Fruit fly (Drosophila melanogaster) whole organism, wandering third instar larva: Measurements from ENCODE around the gene CG9801.
A peak's percentile ranks its signal among the peaks of the same experiment; 100 is the strongest.

Experiments used
- Abd-B ChIP-seq: fragments of >200 bp; optimal IDR thresholded peaks from 2 replicates; lab custom pipeline; 2017; ENCODE audit warnings: missing biosample characterization, missing genetic modification characterization
- CG32264 ChIP-seq: fragments of 200-800 bp; sonication (Bioruptor generic); optimal IDR thresholded peaks from 2 replicates; lab custom pipeline; 2016; ENCODE audit warnings: missing biosample characterization, missing genetic modification characterization
- CG9705 ChIP-seq: fragments of 200-800 bp; sonication (Bioruptor generic); optimal IDR thresholded peaks from 2 replicates; lab custom pipeline; 2018; ENCODE audit warnings: missing biosample characterization, mild to moderate bottlenecking, missing genetic modification characterization
- CrebA ChIP-seq: fragments of 200-800 bp; sonication (Bioruptor generic); optimal IDR thresholded peaks from 2 replicates; lab custom pipeline; 2016; ENCODE audit warnings: missing biosample characterization, mild to moderate bottlenecking, missing genetic modification characterization, borderline replicate concordance
- Dfd ChIP-seq: fragments of >200 bp; optimal IDR thresholded peaks from 2 replicates; lab custom pipeline; 2017; ENCODE audit warnings: missing biosample characterization, missing genetic modification characterization
- Dif ChIP-seq: fragments of 200-275, 200-300 bp; sonication (Bioruptor generic); optimal IDR thresholded peaks from 2 replicates; lab custom pipeline; 2018; ENCODE audit warnings: missing biosample characterization, missing genetic modification characterization; ENCODE audit not compliant: partially characterized antibody
- GATAd ChIP-seq: sonication (Bioruptor generic); optimal IDR thresholded peaks from 2 replicates; lab custom pipeline; 2016; ENCODE audit warnings: missing biosample characterization, missing genetic modification characterization
- HLH106 ChIP-seq: fragments of 200-800 bp; optimal IDR thresholded peaks from 3 replicates; lab custom pipeline; 2019; ENCODE audit warnings: missing biosample characterization, mild to moderate bottlenecking, missing genetic modification characterization, moderate library complexity
- Hnf4 ChIP-seq: fragments of 200-800 bp; sonication (Bioruptor generic); optimal IDR thresholded peaks from 2 replicates; lab custom pipeline; 2016; ENCODE audit warnings: missing biosample characterization, mild to moderate bottlenecking, missing genetic modification characterization
- Hr78 ChIP-seq: fragments of >200 bp; optimal IDR thresholded peaks from 2 replicates; lab custom pipeline; 2017; ENCODE audit warnings: missing biosample characterization, missing genetic modification characterization
- Hr83 ChIP-seq: fragments of 200-300 bp; sonication (Bioruptor generic); optimal IDR thresholded peaks from 2 replicates; lab custom pipeline; 2016; ENCODE audit warnings: missing biosample characterization, mild to moderate bottlenecking, missing genetic modification characterization, moderate library complexity; ENCODE audit not compliant: poor library complexity, severe bottlenecking
- Jra ChIP-seq: sonication (Bioruptor generic); optimal IDR thresholded peaks from 2 replicates; lab custom pipeline; 2016; ENCODE audit warnings: missing biosample characterization, missing genetic modification characterization
- Mio ChIP-seq: sonication (Bioruptor generic); optimal IDR thresholded peaks from 2 replicates; lab custom pipeline; 2016; ENCODE audit warnings: missing biosample characterization, missing genetic modification characterization
- Myc ChIP-seq: fragments of >200 bp; optimal IDR thresholded peaks from 2 replicates; lab custom pipeline; 2017
- N ChIP-seq: fragments of >200 bp; optimal IDR thresholded peaks from 2 replicates; lab custom pipeline; 2018; ENCODE audit warnings: missing biosample characterization, missing external identifiers, missing genetic modification characterization
- OdsH ChIP-seq: fragments of 200-800 bp; sonication (Bioruptor generic); optimal IDR thresholded peaks from 2 replicates; lab custom pipeline; 2016; ENCODE audit warnings: missing biosample characterization, mild to moderate bottlenecking, missing genetic modification characterization
- Rel ChIP-seq, 2 experiments: fragments of 200-800 bp; sonication (Bioruptor generic) in 1 of 2; optimal IDR thresholded peaks; 2 replicates in 1 of 2; 3 replicates in 1 of 2; lab custom pipeline; 2016 to 2019; ENCODE audit warnings: mild to moderate bottlenecking in 2 of 2, missing biosample characterization in 2 of 2, missing genetic modification characterization in 2 of 2, moderate library complexity in 1 of 2
- Sp1 ChIP-seq: fragments of 200-800 bp; sonication (Bioruptor generic); optimal IDR thresholded peaks from 3 replicates; lab custom pipeline; 2019; ENCODE audit warnings: missing biosample characterization, mild to moderate bottlenecking, missing genetic modification characterization, moderate library complexity
- Vsx2 ChIP-seq: fragments of 200-300, 225-300 bp; sonication (Bioruptor generic); optimal IDR thresholded peaks from 2 replicates; lab custom pipeline; 2018; ENCODE audit warnings: missing biosample characterization, missing genetic modification characterization; ENCODE audit not compliant: partially characterized antibody
- br ChIP-seq: fragments of 200-800 bp; sonication (Bioruptor generic); optimal IDR thresholded peaks from 2 replicates; lab custom pipeline; 2016; ENCODE audit warnings: missing biosample characterization, missing genetic modification characterization
- brk ChIP-seq: fragments of 200-800 bp; sonication (Bioruptor generic); optimal IDR thresholded peaks from 2 replicates; lab custom pipeline; 2016; ENCODE audit warnings: missing biosample characterization, mild to moderate bottlenecking, missing genetic modification characterization
- dl ChIP-seq, 2 experiments: fragments of 175-275, 200-275 bp in 1 of 2; fragments of 200-275 bp in 1 of 2; sonication (Bioruptor generic); optimal IDR thresholded peaks; lab custom pipeline; 2018; ENCODE audit warnings: mild to moderate bottlenecking in 2 of 2, missing biosample characterization in 2 of 2, missing genetic modification characterization in 2 of 2, moderate library complexity in 2 of 2; ENCODE audit not compliant: partially characterized antibody in 2 of 2, insufficient read depth in 1 of 2
- dmrt93B ChIP-seq: fragments of 200-800 bp; sonication (Bioruptor generic); optimal IDR thresholded peaks from 2 replicates; lab custom pipeline; 2018; ENCODE audit warnings: missing biosample characterization, mild to moderate bottlenecking, missing genetic modification characterization
- dsf ChIP-seq: sonication (Bioruptor generic); optimal IDR thresholded peaks from 2 replicates; lab custom pipeline; 2016; ENCODE audit warnings: missing biosample characterization, missing genetic modification characterization, borderline replicate concordance
- ey ChIP-seq: fragments of 200-800 bp; sonication (Bioruptor generic); optimal IDR thresholded peaks from 2 replicates; lab custom pipeline; 2016; ENCODE audit warnings: missing biosample characterization, missing genetic modification characterization
- foxo ChIP-seq, 2 experiments: fragments of 200-800 bp; sonication (Bioruptor generic); optimal IDR thresholded peaks; 2 replicates in 1 of 2; 3 replicates in 1 of 2; lab custom pipeline; 2016 to 2017; ENCODE audit warnings: missing biosample characterization in 2 of 2, missing genetic modification characterization in 2 of 2
- fru ChIP-seq: fragments of 200-800 bp; sonication (Bioruptor generic); optimal IDR thresholded peaks from 3 replicates; lab custom pipeline; 2016; ENCODE audit warnings: missing biosample characterization, mild to moderate bottlenecking, missing genetic modification characterization
- h ChIP-seq: fragments of 200-800 bp; sonication (Bioruptor generic); optimal IDR thresholded peaks from 3 replicates; lab custom pipeline; 2016; ENCODE audit warnings: missing biosample characterization, mild to moderate bottlenecking, missing genetic modification characterization
- jim ChIP-seq: fragments of 175-275, 200-325 bp; sonication (Bioruptor generic); optimal IDR thresholded peaks from 2 replicates; lab custom pipeline; 2016; ENCODE audit warnings: missing biosample characterization, mild to moderate bottlenecking, missing genetic modification characterization
- lola ChIP-seq: fragments of >200 bp; optimal IDR thresholded peaks from 2 replicates; lab custom pipeline; 2017; ENCODE audit warnings: missing biosample characterization, missing genetic modification characterization
- pan ChIP-seq: fragments of >200 bp; optimal IDR thresholded peaks from 2 replicates; lab custom pipeline; 2017
- psq ChIP-seq: fragments of 200-800 bp; sonication (Bioruptor generic); optimal IDR thresholded peaks from 3 replicates; lab custom pipeline; 2017; ENCODE audit warnings: missing biosample characterization, mild to moderate bottlenecking, missing genetic modification characterization, moderate library complexity
- rgr ChIP-seq: fragments of 200-800 bp; sonication (Bioruptor generic); optimal IDR thresholded peaks from 3 replicates; lab custom pipeline; 2016; ENCODE audit warnings: missing biosample characterization, mild to moderate bottlenecking, missing genetic modification characterization
- sage ChIP-seq: fragments of 200-800 bp; sonication (Bioruptor generic); optimal IDR thresholded peaks from 2 replicates; lab custom pipeline; 2016; ENCODE audit warnings: missing biosample characterization, mild to moderate bottlenecking, missing genetic modification characterization
- sv ChIP-seq: fragments of 200-800 bp; sonication (Bioruptor generic); optimal IDR thresholded peaks from 3 replicates; lab custom pipeline; 2016; ENCODE audit warnings: missing biosample characterization, missing genetic modification characterization
- tai ChIP-seq: sonication (Bioruptor generic); optimal IDR thresholded peaks from 2 replicates; lab custom pipeline; 2016; ENCODE audit warnings: missing biosample characterization, missing genetic modification characterization
- usp ChIP-seq: fragments of >200 bp; optimal IDR thresholded peaks from 2 replicates; lab custom pipeline; 2017; ENCODE audit warnings: missing biosample characterization, missing genetic modification characterization
- woc ChIP-seq: sonication (Bioruptor generic); optimal IDR thresholded peaks from 2 replicates; lab custom pipeline; 2016; ENCODE audit warnings: missing biosample characterization, mild to moderate bottlenecking, missing genetic modification characterization

Gene CG9801

DNA sequence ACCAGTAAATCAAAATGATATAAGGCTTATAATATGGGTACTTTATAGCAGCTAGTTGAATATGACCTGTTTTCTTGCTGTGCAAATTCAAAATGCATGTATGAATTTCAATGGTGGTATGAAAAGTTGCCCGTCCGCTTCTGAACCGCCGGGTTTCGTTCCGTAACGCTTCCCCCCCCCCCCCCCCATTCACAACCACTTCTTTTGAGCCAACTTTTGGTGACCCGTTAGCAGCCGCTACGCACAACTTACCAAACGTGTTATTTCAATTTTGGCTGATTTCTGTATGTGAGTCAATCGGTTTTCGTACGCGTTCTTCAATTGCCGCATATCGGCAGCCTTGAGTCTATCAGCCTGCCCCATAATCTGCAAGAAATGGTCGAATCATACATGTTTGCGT, 46.3 kb upstream of the CG9801 start:
- TF ChIP-seq N (GFP tag; lab: Kevin White, UChicago), result no peak
- TF ChIP-seq foxo (GFP tag; optimal IDR thresholded peaks at IDR 0.05; lab: Kevin White, UChicago), result peak in 1 of 2 experiments; percentile 0
- no peak for TF ChIP-seq sv (GFP tag; lab: Kevin White, UChicago)
- no peak for TF ChIP-seq Rel (GFP tag; optimal IDR thresholded peaks at IDR 0.05; lab: Kevin White, UChicago)
- no peak for TF ChIP-seq Rel (tag; optimal IDR thresholded peaks at IDR 0.05; lab: Kevin White, UChicago)
- TF ChIP-seq psq (GFP tag; lab: Kevin White, UChicago), result no peak
- TF ChIP-seq Hr83, result no peak
- TF ChIP-seq Sp1 (GFP tag; lab: Kevin White, UChicago), result no peak

DNA sequence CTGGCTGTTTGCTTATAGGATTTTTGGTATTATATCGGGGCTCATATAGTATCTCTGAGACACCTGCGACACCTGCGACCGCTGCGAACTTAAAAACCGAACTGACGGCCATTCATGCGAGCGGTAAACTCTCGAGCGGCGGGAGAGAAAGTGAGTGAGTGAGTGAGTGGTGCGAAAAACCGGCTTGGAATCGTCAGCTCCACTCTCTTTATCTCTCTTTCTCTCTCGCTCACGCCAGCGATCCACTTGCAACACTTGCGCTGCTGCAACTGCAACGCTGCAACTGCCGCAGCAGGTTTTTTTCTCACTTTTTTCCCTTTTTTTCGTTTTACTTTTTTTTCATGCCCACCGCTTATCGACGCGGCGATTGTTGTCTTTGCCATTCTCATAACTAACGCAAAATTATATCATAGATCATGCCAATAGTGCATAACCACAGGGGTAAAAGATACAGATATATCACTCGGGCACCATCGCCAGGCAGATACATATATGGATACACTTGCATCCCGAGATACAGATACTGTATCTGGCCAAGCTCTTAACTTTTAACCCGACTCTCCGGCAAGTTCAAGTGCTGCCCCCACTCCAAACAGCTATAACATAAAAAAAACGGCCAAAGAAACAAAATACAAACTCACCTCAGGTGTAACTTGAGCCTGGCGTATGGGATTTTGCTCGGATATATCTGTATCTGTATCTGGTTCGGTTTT, 45.1 kb upstream of the CG9801 start:
- peak; percentile 20 for TF ChIP-seq Sp1 (GFP tag; lab: Kevin White, UChicago)
- TF ChIP-seq Dfd (GFP tag; lab: Kevin White, UChicago), result no peak
- TF ChIP-seq Vsx2, result peak; percentile 70
- TF ChIP-seq ey, result no peak
- TF ChIP-seq CG32264, result no peak
- peak in 1 of 2 experiments; percentile 64 for TF ChIP-seq dl (GFP tag; optimal IDR thresholded peaks at IDR 0.05; lab: Kevin White, UChicago; ENCODE audit: insufficient read depth in 1 of 2, partially characterized antibody in 2 of 2)
- peak; percentile 78 for TF ChIP-seq Dif
- no peak for TF ChIP-seq usp (GFP tag; lab: Kevin White, UChicago)
- TF ChIP-seq fru, result no peak

DNA sequence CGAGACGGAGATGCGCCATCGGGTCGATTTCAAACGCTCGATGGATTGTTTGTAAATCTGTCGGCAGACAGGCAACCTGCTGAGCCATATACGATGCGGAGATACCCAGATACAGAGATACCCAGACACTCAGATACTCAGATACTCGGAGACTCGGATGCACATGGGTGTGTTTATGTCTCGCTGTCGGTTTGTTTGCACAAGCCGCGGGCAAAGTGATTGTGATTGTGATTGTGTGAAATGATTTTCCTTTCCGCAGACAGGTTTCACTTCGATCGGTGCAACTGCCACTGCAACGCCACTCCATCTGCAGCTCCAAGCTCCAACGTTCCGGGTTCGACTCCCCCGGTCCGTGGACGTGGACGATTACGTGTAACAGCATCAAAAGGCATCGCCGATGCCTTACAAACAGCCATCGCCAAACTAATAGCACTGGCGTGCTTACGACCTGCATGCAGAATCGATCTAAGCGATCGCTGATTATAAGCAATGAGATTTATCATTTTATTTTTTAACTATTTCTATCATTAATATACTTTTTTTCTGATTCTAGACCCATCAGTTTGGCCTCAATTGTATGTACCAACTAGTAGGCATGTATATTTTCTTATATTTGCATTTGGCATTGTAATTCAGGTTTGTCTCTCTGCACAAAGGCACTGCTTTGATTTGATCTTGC, 41.4 kb upstream of the CG9801 start:
- TF ChIP-seq Myc (lab: Kevin White, UChicago), result no peak
- no peak for TF ChIP-seq Mio (GFP tag; lab: Kevin White, UChicago)
- TF ChIP-seq rgr (GFP tag; lab: Kevin White, UChicago), result peak; percentile 5
- TF ChIP-seq Dif, result no peak
- TF ChIP-seq Hnf4 (GFP tag; lab: Kevin White, UChicago), result no peak
- no peak for TF ChIP-seq pan
- no peak for TF ChIP-seq Rel (GFP tag; optimal IDR thresholded peaks at IDR 0.05; lab: Kevin White, UChicago)
- TF ChIP-seq Rel (tag; optimal IDR thresholded peaks at IDR 0.05; lab: Kevin White, UChicago), result no peak
- TF ChIP-seq dsf (GFP tag; lab: Kevin White, UChicago), result no peak
- TF ChIP-seq jim (GFP tag; lab: Kevin White, UChicago), result no peak
- TF ChIP-seq br (GFP tag; lab: Kevin White, UChicago), result no peak
- no peak for TF ChIP-seq dl (GFP tag; optimal IDR thresholded peaks at IDR 0.05; lab: Kevin White, UChicago; ENCODE audit: insufficient read depth in 1 of 2, partially characterized antibody in 2 of 2)
- no peak for TF ChIP-seq GATAd (GFP tag; lab: Kevin White, UChicago)
- no peak for TF ChIP-seq Hr78 (GFP tag; lab: Kevin White, UChicago)
- no peak for TF ChIP-seq sv (GFP tag; lab: Kevin White, UChicago)
- TF ChIP-seq CG32264, result no peak
- peak; percentile 42 for TF ChIP-seq h (GFP tag; lab: Kevin White, UChicago)
- TF ChIP-seq HLH106 (tag; lab: Kevin White, UChicago), result peak; percentile 24
- TF ChIP-seq CrebA (GFP tag; lab: Kevin White, UChicago), result no peak
- TF ChIP-seq psq (GFP tag; lab: Kevin White, UChicago), result no peak
- no peak for TF ChIP-seq OdsH (GFP tag; lab: Kevin White, UChicago)
- TF ChIP-seq foxo (GFP tag; optimal IDR thresholded peaks at IDR 0.05; lab: Kevin White, UChicago), result peak in 1 of 2 experiments; percentile 37
- TF ChIP-seq woc (GFP tag; lab: Kevin White, UChicago), result no peak
- TF ChIP-seq Dfd (GFP tag; lab: Kevin White, UChicago), result no peak
- TF ChIP-seq dmrt93B (GFP tag; lab: Kevin White, UChicago), result no peak
- peak; percentile 15 for TF ChIP-seq fru
- TF ChIP-seq Jra (GFP tag; lab: Kevin White, UChicago), result no peak
- TF ChIP-seq sage (GFP tag; lab: Kevin White, UChicago), result no peak
- TF ChIP-seq tai (GFP tag; lab: Kevin White, UChicago), result no peak
- no peak for TF ChIP-seq Vsx2
- TF ChIP-seq usp (GFP tag; lab: Kevin White, UChicago), result no peak
- TF ChIP-seq Sp1 (GFP tag; lab: Kevin White, UChicago), result no peak
- TF ChIP-seq N (GFP tag; lab: Kevin White, UChicago), result no peak
- no peak for TF ChIP-seq Hr83
- TF ChIP-seq CG9705 (GFP tag; lab: Kevin White, UChicago), result no peak
- peak; percentile 31 for TF ChIP-seq ey
- TF ChIP-seq lola (GFP tag; lab: Kevin White, UChicago), result no peak
- TF ChIP-seq Abd-B (GFP tag; lab: Kevin White, UChicago), result no peak
- TF ChIP-seq brk (GFP tag; lab: Kevin White, UChicago), result no peak
